Fruit fly (Drosophila melanogaster) whole organism, wandering third instar larva: ENCODE results near the gene CG13841.

Experiments used
- Abd-B ChIP-seq: fragments of >200 bp; optimal IDR thresholded peaks from 2 replicates; lab custom pipeline; 2017; ENCODE audit warnings: missing biosample characterization, missing genetic modification characterization
- CG32264 ChIP-seq: fragments of 200-800 bp; sonication (Bioruptor generic); optimal IDR thresholded peaks from 2 replicates; lab custom pipeline; 2016; ENCODE audit warnings: missing biosample characterization, missing genetic modification characterization
- CG9705 ChIP-seq: fragments of 200-800 bp; sonication (Bioruptor generic); optimal IDR thresholded peaks from 2 replicates; lab custom pipeline; 2018; ENCODE audit warnings: missing biosample characterization, mild to moderate bottlenecking, missing genetic modification characterization
- GATAd ChIP-seq: sonication (Bioruptor generic); optimal IDR thresholded peaks from 2 replicates; lab custom pipeline; 2016; ENCODE audit warnings: missing biosample characterization, missing genetic modification characterization
- HLH106 ChIP-seq: fragments of 200-800 bp; optimal IDR thresholded peaks from 3 replicates; lab custom pipeline; 2019; ENCODE audit warnings: missing biosample characterization, mild to moderate bottlenecking, missing genetic modification characterization, moderate library complexity
- Hnf4 ChIP-seq: fragments of 200-800 bp; sonication (Bioruptor generic); optimal IDR thresholded peaks from 2 replicates; lab custom pipeline; 2016; ENCODE audit warnings: missing biosample characterization, mild to moderate bottlenecking, missing genetic modification characterization
- Hr83 ChIP-seq: fragments of 200-300 bp; sonication (Bioruptor generic); optimal IDR thresholded peaks from 2 replicates; lab custom pipeline; 2016; ENCODE audit warnings: missing biosample characterization, mild to moderate bottlenecking, missing genetic modification characterization, moderate library complexity; ENCODE audit not compliant: poor library complexity, severe bottlenecking
- Mio ChIP-seq: sonication (Bioruptor generic); optimal IDR thresholded peaks from 2 replicates; lab custom pipeline; 2016; ENCODE audit warnings: missing biosample characterization, missing genetic modification characterization
- Myc ChIP-seq: fragments of >200 bp; optimal IDR thresholded peaks from 2 replicates; lab custom pipeline; 2017
- N ChIP-seq: fragments of >200 bp; optimal IDR thresholded peaks from 2 replicates; lab custom pipeline; 2018; ENCODE audit warnings: missing biosample characterization, missing external identifiers, missing genetic modification characterization
- OdsH ChIP-seq: fragments of 200-800 bp; sonication (Bioruptor generic); optimal IDR thresholded peaks from 2 replicates; lab custom pipeline; 2016; ENCODE audit warnings: missing biosample characterization, mild to moderate bottlenecking, missing genetic modification characterization
- Rel ChIP-seq, 2 experiments: fragments of 200-800 bp; sonication (Bioruptor generic) in 1 of 2; optimal IDR thresholded peaks; 2 replicates in 1 of 2; 3 replicates in 1 of 2; lab custom pipeline; 2016 to 2019; ENCODE audit warnings: mild to moderate bottlenecking in 2 of 2, missing biosample characterization in 2 of 2, missing genetic modification characterization in 2 of 2, moderate library complexity in 1 of 2
- Vsx2 ChIP-seq: fragments of 200-300, 225-300 bp; sonication (Bioruptor generic); optimal IDR thresholded peaks from 2 replicates; lab custom pipeline; 2018; ENCODE audit warnings: missing biosample characterization, missing genetic modification characterization; ENCODE audit not compliant: partially characterized antibody
- br ChIP-seq: fragments of 200-800 bp; sonication (Bioruptor generic); optimal IDR thresholded peaks from 2 replicates; lab custom pipeline; 2016; ENCODE audit warnings: missing biosample characterization, missing genetic modification characterization
- brk ChIP-seq: fragments of 200-800 bp; sonication (Bioruptor generic); optimal IDR thresholded peaks from 2 replicates; lab custom pipeline; 2016; ENCODE audit warnings: missing biosample characterization, mild to moderate bottlenecking, missing genetic modification characterization
- dl ChIP-seq, 2 experiments: fragments of 175-275, 200-275 bp in 1 of 2; fragments of 200-275 bp in 1 of 2; sonication (Bioruptor generic); optimal IDR thresholded peaks; lab custom pipeline; 2018; ENCODE audit warnings: mild to moderate bottlenecking in 2 of 2, missing biosample characterization in 2 of 2, missing genetic modification characterization in 2 of 2, moderate library complexity in 2 of 2; ENCODE audit not compliant: partially characterized antibody in 2 of 2, insufficient read depth in 1 of 2
- foxo ChIP-seq, 2 experiments: fragments of 200-800 bp; sonication (Bioruptor generic); optimal IDR thresholded peaks; 2 replicates in 1 of 2; 3 replicates in 1 of 2; lab custom pipeline; 2016 to 2017; ENCODE audit warnings: missing biosample characterization in 2 of 2, missing genetic modification characterization in 2 of 2
- fru ChIP-seq: fragments of 200-800 bp; sonication (Bioruptor generic); optimal IDR thresholded peaks from 3 replicates; lab custom pipeline; 2016; ENCODE audit warnings: missing biosample characterization, mild to moderate bottlenecking, missing genetic modification characterization
- h ChIP-seq: fragments of 200-800 bp; sonication (Bioruptor generic); optimal IDR thresholded peaks from 3 replicates; lab custom pipeline; 2016; ENCODE audit warnings: missing biosample characterization, mild to moderate bottlenecking, missing genetic modification characterization
- jim ChIP-seq: fragments of 175-275, 200-325 bp; sonication (Bioruptor generic); optimal IDR thresholded peaks from 2 replicates; lab custom pipeline; 2016; ENCODE audit warnings: missing biosample characterization, mild to moderate bottlenecking, missing genetic modification characterization
- pan ChIP-seq: fragments of >200 bp; optimal IDR thresholded peaks from 2 replicates; lab custom pipeline; 2017
- psq ChIP-seq: fragments of 200-800 bp; sonication (Bioruptor generic); optimal IDR thresholded peaks from 3 replicates; lab custom pipeline; 2017; ENCODE audit warnings: missing biosample characterization, mild to moderate bottlenecking, missing genetic modification characterization, moderate library complexity
- rgr ChIP-seq: fragments of 200-800 bp; sonication (Bioruptor generic); optimal IDR thresholded peaks from 3 replicates; lab custom pipeline; 2016; ENCODE audit warnings: missing biosample characterization, mild to moderate bottlenecking, missing genetic modification characterization
- sage ChIP-seq: fragments of 200-800 bp; sonication (Bioruptor generic); optimal IDR thresholded peaks from 2 replicates; lab custom pipeline; 2016; ENCODE audit warnings: missing biosample characterization, mild to moderate bottlenecking, missing genetic modification characterization
- sv ChIP-seq: fragments of 200-800 bp; sonication (Bioruptor generic); optimal IDR thresholded peaks from 3 replicates; lab custom pipeline; 2016; ENCODE audit warnings: missing biosample characterization, missing genetic modification characterization
- tai ChIP-seq: sonication (Bioruptor generic); optimal IDR thresholded peaks from 2 replicates; lab custom pipeline; 2016; ENCODE audit warnings: missing biosample characterization, missing genetic modification characterization
- usp ChIP-seq: fragments of >200 bp; optimal IDR thresholded peaks from 2 replicates; lab custom pipeline; 2017; ENCODE audit warnings: missing biosample characterization, missing genetic modification characterization

The CG13841 gene

dm6 chr3R:22753895-22754774, 13.4 kb downstream of the CG13841 start (continued):
- TF ChIP-seq Abd-B (GFP tag; lab: Kevin White, UChicago) (no peak), br (GFP tag; lab: Kevin White, UChicago) (no peak), tai (GFP tag; lab: Kevin White, UChicago) (no peak), Rel (GFP tag; optimal IDR thresholded peaks at IDR 0.05; lab: Kevin White, UChicago) (no peak), Rel (tag; optimal IDR thresholded peaks at IDR 0.05; lab: Kevin White, UChicago) (peak; percentile 83), sv (GFP tag; lab: Kevin White, UChicago) (peak; percentile 22)
- TF ChIP-seq, all 38 proteins: peak for 9

dm6 chr3R:22753600-22753894, 14.0 kb downstream of the CG13841 start:
- TF ChIP-seq Rel (GFP tag; optimal IDR thresholded peaks at IDR 0.05; lab: Kevin White, UChicago) (no peak), Rel (tag; optimal IDR thresholded peaks at IDR 0.05; lab: Kevin White, UChicago) (peak; percentile 33), sv (GFP tag; lab: Kevin White, UChicago) (no peak), h (GFP tag; lab: Kevin White, UChicago) (no peak), psq (GFP tag; lab: Kevin White, UChicago) (no peak), Hr83 (GFP tag; lab: Kevin White, UChicago) (peak; percentile 6), dl (GFP tag; optimal IDR thresholded peaks at IDR 0.05; lab: Kevin White, UChicago; ENCODE audit: insufficient read depth in 1 of 2, partially characterized antibody in 2 of 2) (no peak)
- TF ChIP-seq, all 38 proteins: peak for 2

- TF ChIP-seq foxo (GFP tag; optimal IDR thresholded peaks at IDR 0.05; lab: Kevin White, UChicago) (no peak), Mio (GFP tag; lab: Kevin White, UChicago) (no peak), Hr83 (GFP tag; lab: Kevin White, UChicago) (no peak), jim (GFP tag; lab: Kevin White, UChicago) (no peak), pan (lab: Kevin White, UChicago) (no peak), fru (GFP tag; lab: Kevin White, UChicago) (no peak), rgr (GFP tag; lab: Kevin White, UChicago) (no peak), HLH106 (tag; lab: Kevin White, UChicago) (no peak), sage (GFP tag; lab: Kevin White, UChicago) (no peak), OdsH (GFP tag; lab: Kevin White, UChicago) (no peak), dl (GFP tag; optimal IDR thresholded peaks at IDR 0.05; lab: Kevin White, UChicago; ENCODE audit: insufficient read depth in 1 of 2, partially characterized antibody in 2 of 2) (no peak), N (GFP tag; lab: Kevin White, UChicago) (no peak), tai (GFP tag; lab: Kevin White, UChicago) (no peak), Abd-B (GFP tag; lab: Kevin White, UChicago) (no peak)
These were observed 14.6 kb downstream of the CG13841 start for dm6 chr3R:22752929-22753328.

dm6 chr3R:22751698-22752097, 15.8 kb downstream of the CG13841 start:
- TF ChIP-seq foxo (GFP tag; optimal IDR thresholded peaks at IDR 0.05; lab: Kevin White, UChicago), result no peak
- no peak for TF ChIP-seq pan (lab: Kevin White, UChicago)
- no peak for TF ChIP-seq psq (GFP tag; lab: Kevin White, UChicago)
- no peak for TF ChIP-seq GATAd
- TF ChIP-seq Rel (GFP tag; optimal IDR thresholded peaks at IDR 0.05; lab: Kevin White, UChicago), result no peak
- no peak for TF ChIP-seq Rel (tag; optimal IDR thresholded peaks at IDR 0.05; lab: Kevin White, UChicago)
- no peak for TF ChIP-seq Abd-B (GFP tag; lab: Kevin White, UChicago)
- no peak for TF ChIP-seq dl (GFP tag; optimal IDR thresholded peaks at IDR 0.05; lab: Kevin White, UChicago; ENCODE audit: insufficient read depth in 1 of 2, partially characterized antibody in 2 of 2)
- no peak for TF ChIP-seq Mio (GFP tag; lab: Kevin White, UChicago)
- TF ChIP-seq Hnf4, result no peak
- no peak for TF ChIP-seq brk (GFP tag; lab: Kevin White, UChicago)
- TF ChIP-seq CG32264 (GFP tag; lab: Kevin White, UChicago), result no peak
- no peak for TF ChIP-seq Vsx2
- no peak for TF ChIP-seq tai (GFP tag; lab: Kevin White, UChicago)
- no peak for TF ChIP-seq HLH106 (tag; lab: Kevin White, UChicago)
- no peak for TF ChIP-seq usp (GFP tag; lab: Kevin White, UChicago)
- TF ChIP-seq sage (GFP tag; lab: Kevin White, UChicago), result no peak
- TF ChIP-seq br (GFP tag; lab: Kevin White, UChicago), result no peak
- TF ChIP-seq CG9705 (GFP tag; lab: Kevin White, UChicago), result no peak
- no peak for TF ChIP-seq Myc (lab: Kevin White, UChicago)
- TF ChIP-seq jim (GFP tag; lab: Kevin White, UChicago), result no peak
